Fruit fly (Drosophila melanogaster) whole organism, embryonic: ENCODE measurements around the gene RabX6.
A peak's percentile ranks its signal among the peaks of the same experiment; 100 is the strongest.

ENCODE experiments used
- Antp ChIP-seq: fragments of 200-800 bp; sonication (Bioruptor generic); optimal IDR thresholded peaks from 3 replicates; lab custom pipeline; 2016; ENCODE audit warnings: missing biosample characterization, missing genetic modification characterization
- BEAF-32 ChIP-seq: fragments of 200-800 bp; sonication (Bioruptor generic); optimal IDR thresholded peaks from 3 replicates; lab custom pipeline; 2017; ENCODE audit warnings: missing biosample characterization, missing genetic modification characterization, mild to moderate bottlenecking, moderate library complexity, missing genetic modification reagents
- CG10267 ChIP-seq: fragments of 200-800 bp; sonication (Bioruptor generic); optimal IDR thresholded peaks from 2 replicates; lab custom pipeline; 2018; ENCODE audit warnings: missing biosample characterization, mild to moderate bottlenecking, missing genetic modification characterization, moderate library complexity
- CG11093 ChIP-seq: fragments of 200-800 bp; sonication (Bioruptor generic); IDR thresholded peaks from 3 replicates; pipeline ENCODE4 v1.3.6; 2022; ENCODE audit warnings: missing biosample characterization, missing genetic modification characterization
- CG15269 ChIP-seq: fragments of 200-800 bp; sonication (Bioruptor generic); optimal IDR thresholded peaks from 2 replicates; lab custom pipeline; 2018; ENCODE audit warnings: missing biosample characterization, mild to moderate bottlenecking, missing genetic modification characterization, moderate library complexity
- CG1603 ChIP-seq: fragments of 200-800 bp; sonication (Bioruptor generic); optimal IDR thresholded peaks from 2 replicates; lab custom pipeline; 2019; ENCODE audit warnings: missing biosample characterization, mild to moderate bottlenecking, missing genetic modification characterization, moderate library complexity
- CG17385 ChIP-seq: fragments of 200-800 bp; sonication (Bioruptor generic); optimal IDR thresholded peaks from 3 replicates; lab custom pipeline; 2018; ENCODE audit warnings: missing biosample characterization, mild to moderate bottlenecking, missing genetic modification characterization
- CG18619 ChIP-seq: fragments of 200-800 bp; sonication (Bioruptor generic); optimal IDR thresholded peaks from 3 replicates; lab custom pipeline; 2017; ENCODE audit warnings: missing biosample characterization, mild to moderate bottlenecking, missing genetic modification characterization
- CG2199 ChIP-seq: fragments of 200-800 bp; sonication (Bioruptor generic); IDR thresholded peaks from 3 replicates; pipeline ENCODE4 v1.3.6; 2022; ENCODE audit warnings: missing biosample characterization, missing genetic modification characterization
- CG2712 ChIP-seq: fragments of 200-800 bp; optimal IDR thresholded peaks from 3 replicates; lab custom pipeline; 2019; ENCODE audit warnings: missing biosample characterization, mild to moderate bottlenecking, missing genetic modification characterization, moderate library complexity
- CG5245 ChIP-seq: fragments of 200-800 bp; sonication (Bioruptor generic); optimal IDR thresholded peaks from 3 replicates; lab custom pipeline; 2016; ENCODE audit warnings: missing biosample characterization, missing genetic modification characterization
- CG6813 ChIP-seq: fragments of 200-800 bp; sonication (Bioruptor generic); optimal IDR thresholded peaks from 2 replicates; lab custom pipeline; 2017; ENCODE audit warnings: missing biosample characterization, missing genetic modification characterization, mild to moderate bottlenecking, moderate library complexity, missing genetic modification reagents
- CG7357 ChIP-seq: fragments of 200-800 bp; sonication (Bioruptor generic); IDR thresholded peaks from 3 replicates; pipeline ENCODE4 v1.3.6; 2022; ENCODE audit warnings: missing biosample characterization, missing genetic modification characterization
- CG7372 ChIP-seq: fragments of 200-800 bp; sonication (Bioruptor generic); IDR thresholded peaks from 2 replicates; pipeline ENCODE4 v1.3.6; 2022; ENCODE audit warnings: missing biosample characterization, missing genetic modification characterization
- CG7839 ChIP-seq: fragments of 200-800 bp; sonication (Bioruptor generic); optimal IDR thresholded peaks from 3 replicates; lab custom pipeline; 2018; ENCODE audit warnings: missing biosample characterization, mild to moderate bottlenecking, missing genetic modification characterization, moderate library complexity
- CG7928 ChIP-seq: fragments of 200-800 bp; sonication (Bioruptor generic); optimal IDR thresholded peaks from 2 replicates; lab custom pipeline; 2017; ENCODE audit warnings: missing biosample characterization, mild to moderate bottlenecking, missing genetic modification characterization
- CG8281 ChIP-seq: fragments of 200-800 bp; sonication (Bioruptor generic); optimal IDR thresholded peaks from 2 replicates; lab custom pipeline; 2018; ENCODE audit warnings: missing biosample characterization, mild to moderate bottlenecking, missing genetic modification characterization, moderate library complexity
- CG8765 ChIP-seq: fragments of 200-800 bp; sonication (Bioruptor generic); IDR thresholded peaks from 2 replicates; pipeline ENCODE4 v1.3.6; 2022; ENCODE audit warnings: missing biosample characterization, missing genetic modification characterization
- CG9727 ChIP-seq: fragments of 200-800 bp; sonication (Bioruptor generic); optimal IDR thresholded peaks from 3 replicates; lab custom pipeline; 2017; ENCODE audit warnings: missing biosample characterization, mild to moderate bottlenecking, missing genetic modification characterization
- E2f2 ChIP-seq: fragments of 200-800 bp; sonication (Bioruptor generic); IDR thresholded peaks from 2 replicates; pipeline ENCODE4 v1.3.6; 2022; ENCODE audit warnings: missing biosample characterization, missing genetic modification characterization
- Gug ChIP-seq: fragments of 200-800 bp; sonication (Bioruptor generic); IDR thresholded peaks from 4 replicates; pipeline ENCODE4 v1.3.6; 2022; ENCODE audit warnings: missing biosample characterization, missing genetic modification characterization
- Jarid2 ChIP-seq: fragments of 200-800 bp; sonication (Bioruptor generic); optimal IDR thresholded peaks from 3 replicates; lab custom pipeline; 2017; ENCODE audit warnings: mild to moderate bottlenecking, missing biosample characterization, missing genetic modification reagents, missing genetic modification characterization
- Lhr ChIP-seq: fragments of 200-800 bp; sonication (Bioruptor generic); optimal IDR thresholded peaks from 3 replicates; lab custom pipeline; 2017; ENCODE audit warnings: mild to moderate bottlenecking, missing biosample characterization, missing genetic modification reagents, missing genetic modification characterization
- MBD-R2 ChIP-seq: fragments of 200-800 bp; sonication (Bioruptor generic); IDR thresholded peaks from 2 replicates; pipeline ENCODE4 v1.3.6; 2022; ENCODE audit warnings: missing biosample characterization, missing genetic modification characterization
- Pdp1 ChIP-seq, 2 experiments: fragments of 200-800 bp; sonication (Bioruptor generic); optimal IDR thresholded peaks; 3 replicates each; lab custom pipeline; 2016; ENCODE audit warnings: missing biosample characterization in 2 of 2, missing genetic modification characterization in 2 of 2, mild to moderate bottlenecking in 1 of 2, moderate library complexity in 1 of 2
- Six4 ChIP-seq: fragments of 200-800 bp; sonication (Bioruptor generic); optimal IDR thresholded peaks from 2 replicates; lab custom pipeline; 2016; ENCODE audit warnings: missing biosample characterization, missing genetic modification characterization
- Spps ChIP-seq: fragments of 200-800 bp; sonication (Bioruptor generic); optimal IDR thresholded peaks from 2 replicates; lab custom pipeline; 2018; ENCODE audit warnings: missing biosample characterization, mild to moderate bottlenecking, missing genetic modification characterization
- Xrp1 ChIP-seq: fragments of 200-800 bp; sonication (Bioruptor generic); IDR thresholded peaks from 2 replicates; pipeline ENCODE4 v1.3.6; 2022; ENCODE audit warnings: missing biosample characterization, missing genetic modification characterization
- ab ChIP-seq: fragments of 200-800 bp; sonication (Bioruptor generic); optimal IDR thresholded peaks from 2 replicates; lab custom pipeline; 2016; ENCODE audit warnings: missing biosample characterization, missing genetic modification characterization
- bsh ChIP-seq, 2 experiments: fragments of 200-800 bp; sonication (Bioruptor generic); optimal IDR thresholded peaks; 2 replicates each; lab custom pipeline; 2017 to 2018; ENCODE audit warnings: mild to moderate bottlenecking in 2 of 2, missing biosample characterization in 2 of 2, missing genetic modification characterization in 2 of 2, moderate library complexity in 1 of 2
- chm ChIP-seq: fragments of 200-800 bp; sonication (Bioruptor generic); IDR thresholded peaks from 2 replicates; pipeline ENCODE4 v1.3.6; 2022; ENCODE audit warnings: missing biosample characterization, missing genetic modification characterization
- ci ChIP-seq: fragments of 200-800 bp; sonication (Bioruptor generic); IDR thresholded peaks from 3 replicates; pipeline ENCODE4 v1.3.6; 2022; ENCODE audit warnings: missing biosample characterization, missing genetic modification characterization
- crc ChIP-seq: fragments of 200-800 bp; sonication (Bioruptor generic); optimal IDR thresholded peaks from 2 replicates; lab custom pipeline; 2016; ENCODE audit warnings: missing biosample characterization, missing genetic modification characterization
- croc ChIP-seq: fragments of 200-800 bp; sonication (Bioruptor generic); conservative IDR thresholded peaks from 3 replicates; pipeline ENCODE4 v1.3.6; 2022; ENCODE audit warnings: missing biosample characterization, missing genetic modification characterization
- gsb-n ChIP-seq: fragments of 200-800 bp; sonication (Bioruptor generic); optimal IDR thresholded peaks from 3 replicates; lab custom pipeline; 2018; ENCODE audit warnings: missing biosample characterization, mild to moderate bottlenecking, missing genetic modification characterization
- ind ChIP-seq: fragments of 200-800 bp; sonication (Bioruptor generic); optimal IDR thresholded peaks from 3 replicates; lab custom pipeline; 2016; ENCODE audit warnings: missing biosample characterization, missing genetic modification characterization
- jumu ChIP-seq: fragments of 200-800 bp; sonication (Bioruptor generic); optimal IDR thresholded peaks from 3 replicates; lab custom pipeline; 2016; ENCODE audit warnings: missing biosample characterization, missing genetic modification characterization
- ken ChIP-seq: fragments of 200-800 bp; sonication (Bioruptor generic); IDR thresholded peaks from 3 replicates; pipeline ENCODE4 v1.3.6; 2022; ENCODE audit warnings: missing biosample characterization, missing genetic modification characterization
- nmo ChIP-seq: fragments of 200-800 bp; sonication (Bioruptor generic); optimal IDR thresholded peaks from 2 replicates; lab custom pipeline; 2018; ENCODE audit warnings: missing biosample characterization, mild to moderate bottlenecking, missing genetic modification characterization, moderate library complexity
- phol ChIP-seq: fragments of 200-800 bp; sonication (Bioruptor generic); optimal IDR thresholded peaks from 3 replicates; lab custom pipeline; 2018; ENCODE audit warnings: missing biosample characterization, mild to moderate bottlenecking, missing genetic modification characterization, moderate library complexity
- prd ChIP-seq, 3 experiments: fragments of >200 bp in 2 of 3; fragments of 200-800 bp in 1 of 3; sonication (Bioruptor generic) in 1 of 3; optimal IDR thresholded peaks in 2 of 3; IDR thresholded peaks in 1 of 3; 2 replicates in 2 of 3; 3 replicates in 1 of 3; pipeline versions ENCODE4 v1.3.6 to Lab custom; 2017 to 2022; ENCODE audit warnings: missing biosample characterization in 1 of 3, missing genetic modification characterization in 1 of 3
- sens ChIP-seq: fragments of 200-800 bp; sonication (Bioruptor generic); peaks from one replicate; lab custom pipeline; 2016; ENCODE audit warnings: missing biosample characterization, missing genetic modification characterization
- sna ChIP-seq: fragments of 200-800 bp; sonication (Bioruptor generic); IDR thresholded peaks from 2 replicates; pipeline ENCODE4 v1.3.6; 2022; ENCODE audit warnings: missing biosample characterization, missing genetic modification characterization; ENCODE audit not compliant: partially characterized antibody
- trh ChIP-seq: fragments of 200-800 bp; sonication (Bioruptor generic); optimal IDR thresholded peaks from 2 replicates; lab custom pipeline; 2016; ENCODE audit warnings: missing biosample characterization, missing genetic modification characterization
- tx ChIP-seq: fragments of 200-800 bp; sonication (Bioruptor generic); optimal IDR thresholded peaks from 2 replicates; lab custom pipeline; 2016; ENCODE audit warnings: missing biosample characterization, missing genetic modification characterization
- vvl ChIP-seq: fragments of 200-800 bp; sonication (Bioruptor generic); IDR thresholded peaks from 2 replicates; pipeline ENCODE4 v1.3.6; 2022; ENCODE audit warnings: missing biosample characterization, missing genetic modification characterization

The RabX6 gene

DNA sequence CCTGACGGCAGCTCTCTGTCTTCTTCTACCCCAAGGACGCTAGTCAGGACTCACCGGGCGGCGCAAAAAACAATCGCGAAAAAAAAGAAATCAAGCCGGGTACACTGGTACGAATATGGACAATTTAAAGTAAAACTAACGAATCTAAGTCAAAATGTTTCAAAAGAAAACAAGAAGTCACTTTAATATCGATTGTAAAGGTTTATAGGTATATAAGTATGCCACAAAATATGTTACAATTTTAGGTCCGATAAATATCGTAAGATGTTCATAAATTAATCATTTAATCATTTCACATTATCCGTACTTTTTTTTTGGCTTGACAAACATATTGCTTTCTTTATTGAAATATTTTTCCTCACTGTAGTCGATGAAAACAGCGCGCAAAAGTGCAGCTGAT lies 25.8 kb downstream of the RabX6 start (continued):
- TF ChIP-seq Jarid2 (GFP tag; lab: Kevin White, UChicago) (no peak), CG10267 (peak; percentile 40)

DNA sequence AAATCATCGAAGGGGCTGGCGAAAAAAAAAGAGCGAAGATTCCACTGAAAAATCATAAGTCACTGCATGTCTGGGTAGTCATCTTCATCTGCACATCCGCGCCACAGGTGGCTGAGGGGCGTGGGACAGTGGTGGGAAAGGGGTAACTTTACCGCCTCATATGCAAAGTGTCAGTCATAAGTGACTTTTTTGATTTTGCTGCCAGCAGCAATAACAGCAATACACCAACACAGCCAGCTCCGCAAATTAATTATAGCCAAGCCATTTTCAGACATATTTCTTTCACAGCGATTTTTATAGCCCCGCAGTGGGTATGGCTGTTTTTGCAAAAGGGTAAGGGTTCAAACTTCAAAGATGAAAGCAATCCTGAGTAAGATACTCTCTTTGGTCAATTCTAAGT lies 28.1 kb downstream of the RabX6 start:
- no peak for TF ChIP-seq CG7928
- TF ChIP-seq sens (GFP tag; lab: Kevin White, UChicago): peak; percentile 58
- 0 out of 3 replicates have a peak, but pooled peaks have one; percentile 16 for TF ChIP-seq CG2199 (GFP tag; lab: Robert Waterston, UW)

DNA sequence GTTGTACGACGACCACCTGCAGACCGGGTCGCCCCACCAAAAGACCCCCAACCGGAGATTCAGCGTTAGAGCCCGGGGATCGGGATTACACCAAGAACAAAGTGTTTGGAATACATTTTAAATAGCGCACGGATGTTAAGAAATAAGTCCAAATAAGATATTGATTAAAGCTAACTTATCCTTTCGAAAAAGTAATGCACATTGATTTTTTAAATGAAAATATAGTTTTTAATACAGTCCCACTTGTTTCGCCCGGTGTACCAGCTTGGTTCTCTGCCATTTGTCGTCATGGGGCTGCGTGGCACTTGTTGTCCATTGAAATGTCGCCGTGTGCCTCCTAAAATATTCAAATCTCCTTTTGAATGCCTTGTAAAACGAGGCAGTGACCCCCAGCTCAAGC lies 30.7 kb downstream of the RabX6 start:
- TF ChIP-seq sna (GFP tag; lab: Robert Waterston, UW): no peak
- TF ChIP-seq CG8765 (GFP tag; lab: Robert Waterston, UW): no peak
- TF ChIP-seq Spps: peak; percentile 19
- no peak for TF ChIP-seq BEAF-32 (GFP tag; lab: Kevin White, UChicago)
- peak; percentile 46 for TF ChIP-seq crc (GFP tag; lab: Kevin White, UChicago)
- peak; percentile 40 for TF ChIP-seq CG7839 (tag; lab: Kevin White, UChicago)
- peak; percentile 32; the same call in 1 of the 3 replicates for TF ChIP-seq CG11093
- TF ChIP-seq nmo (GFP tag; lab: Kevin White, UChicago): peak; percentile 38
- TF ChIP-seq E2f2 (GFP tag; lab: Robert Waterston, UW): 0 out of 2 replicates have a peak, but pooled peaks have one; percentile 26
- no peak for TF ChIP-seq CG8281
- TF ChIP-seq CG17385 (GFP tag; lab: Kevin White, UChicago): peak; percentile 4
- TF ChIP-seq gsb-n (tag; lab: Kevin White, UChicago): peak; percentile 44
- no peak for TF ChIP-seq CG5245 (GFP tag; lab: Kevin White, UChicago)
- peak in 1 of 2 experiments; percentile 58 for TF ChIP-seq Pdp1 (GFP tag; optimal IDR thresholded peaks at IDR 0.05; lab: Kevin White, UChicago)
- TF ChIP-seq MBD-R2 (GFP tag; lab: Robert Waterston, UW): no peak
- peak; percentile 35; the same call in 1 of the 3 replicates for TF ChIP-seq croc (GFP tag; lab: Robert Waterston, UW)
- TF ChIP-seq trh (GFP tag; lab: Kevin White, UChicago): no peak
- TF ChIP-seq ind (GFP tag; lab: Kevin White, UChicago): no peak
- peak; percentile 38 for TF ChIP-seq CG10267
- peak; percentile 64 for TF ChIP-seq vvl (GFP tag; lab: Robert Waterston, UW)
- TF ChIP-seq CG6813: no peak
- no peak for TF ChIP-seq Lhr (GFP tag; lab: Kevin White, UChicago)
- no peak for TF ChIP-seq CG15269
- peak; percentile 51 for TF ChIP-seq jumu (GFP tag; lab: Kevin White, UChicago)
- peak; percentile 72 for TF ChIP-seq Xrp1 (GFP tag; lab: Robert Waterston, UW)
- TF ChIP-seq phol (tag; lab: Kevin White, UChicago): peak; percentile 16
- TF ChIP-seq CG18619 (GFP tag; lab: Kevin White, UChicago): no peak
- TF ChIP-seq ci (GFP tag; lab: Robert Waterston, UW): peak; percentile 42; the same call in 1 of the 3 replicates
- TF ChIP-seq prd (optimal IDR thresholded peaks at IDR 0.05; lab: Kevin White, UChicago): no peak
- TF ChIP-seq prd (GFP tag; IDR thresholded peaks at IDR 0.05; lab: Robert Waterston, UW): peak; percentile 33; the same call in 1 of the 3 replicates
- no peak for TF ChIP-seq CG7372
- 0 out of 4 replicates have a peak, but pooled peaks have one; percentile 29 for TF ChIP-seq Gug (GFP tag; lab: Robert Waterston, UW)
- peak; percentile 29 for TF ChIP-seq CG9727 (GFP tag; lab: Kevin White, UChicago)
- TF ChIP-seq bsh (GFP tag; optimal IDR thresholded peaks at IDR 0.05; lab: Kevin White, UChicago): peak; percentile 6 to 68
- TF ChIP-seq CG2712 (tag; lab: Kevin White, UChicago): peak; percentile 55
- peak; percentile 83 for TF ChIP-seq CG1603 (tag; lab: Kevin White, UChicago)
- TF ChIP-seq ab (GFP tag; lab: Kevin White, UChicago): no peak
- no peak for TF ChIP-seq tx (GFP tag; lab: Kevin White, UChicago)
- 0 out of 3 replicates have a peak, but pooled peaks have one; percentile 22 for TF ChIP-seq ken (GFP tag; lab: Robert Waterston, UW)
- TF ChIP-seq CG7357 (GFP tag; lab: Robert Waterston, UW): no peak
- peak; percentile 24 for TF ChIP-seq Antp
- TF ChIP-seq chm (GFP tag; lab: Robert Waterston, UW): 0 out of 2 replicates have a peak, but pooled peaks have one; percentile 26
- TF ChIP-seq Six4 (GFP tag; lab: Kevin White, UChicago): peak; percentile 10
